Fruit fly (Drosophila melanogaster): ENCODE results near the gene lic.

Gene lic

DNA sequence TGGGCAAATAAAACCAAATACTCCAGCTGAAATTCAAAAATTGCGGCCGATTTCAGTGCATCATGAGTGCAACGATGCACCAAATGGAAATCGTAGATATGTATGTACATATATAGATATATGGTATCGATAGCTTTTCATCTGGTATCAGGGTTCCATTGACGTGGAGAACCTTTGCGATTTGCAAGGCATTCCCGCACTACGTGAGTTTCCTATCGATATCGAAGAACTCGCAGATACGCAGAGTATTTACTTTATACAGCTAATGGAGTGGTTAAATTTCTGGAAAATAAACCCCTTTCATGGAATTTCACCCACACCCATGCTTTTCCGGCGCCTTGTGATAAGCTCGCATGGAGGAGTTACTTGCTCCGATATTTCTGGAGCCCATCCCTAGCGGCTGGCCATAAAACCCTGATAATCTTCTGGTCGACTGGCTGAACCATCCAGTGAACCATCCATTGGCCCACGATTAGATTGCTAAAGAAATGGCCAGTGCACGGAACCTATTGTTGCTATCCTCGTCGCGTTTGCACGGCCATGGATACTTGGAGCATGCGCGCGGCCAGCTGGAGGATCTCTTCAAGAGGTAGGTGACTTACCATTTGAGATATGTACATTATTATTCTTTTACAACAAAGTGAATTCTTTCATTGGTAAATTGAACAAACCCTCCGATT is 3.3 kb downstream of the lic start, which contains the start of gene CG2200 (continued):
- TF ChIP-seq CG11093 (GFP tag; IDR thresholded peaks at IDR 0.05) (no peak), ranshi (GFP tag; IDR thresholded peaks at IDR 0.05) (no peak), CG12299 (tag; optimal IDR thresholded peaks at IDR 0.05) (no peak), emc (GFP tag; optimal IDR thresholded peaks at IDR 0.05) (no peak), CG4707 (GFP tag; optimal IDR thresholded peaks at IDR 0.05) (no peak), Hsf (GFP tag; optimal IDR thresholded peaks at IDR 0.05) (peak; percentile 13), CG6813 (GFP tag; optimal IDR thresholded peaks at IDR 0.05) (no peak), Usf (GFP tag; optimal IDR thresholded peaks at IDR 0.05) (no peak), CG6765 (GFP tag; optimal IDR thresholded peaks at IDR 0.05) (no peak), CG3995 (GFP tag; optimal IDR thresholded peaks at IDR 0.05) (peak; percentile 59), MTF-1 (GFP tag; optimal IDR thresholded peaks at IDR 0.05; ENCODE audit: borderline replicate concordance) (no peak), CG17385 (GFP tag; optimal IDR thresholded peaks at IDR 0.05) (peak; percentile 19), CG13296 (GFP tag; optimal IDR thresholded peaks at IDR 0.05) (no peak), E2f1 (GFP tag; IDR thresholded peaks at IDR 0.05) (0 out of 2 replicates have a peak, but pooled peaks have one; percentile 10), chinmo (GFP tag; IDR thresholded peaks at IDR 0.05; ENCODE audit: partially characterized antibody) (peak; percentile 54; the same call in 2 of the 4 replicates), CG10979 (tag; optimal IDR thresholded peaks at IDR 0.05) (peak; percentile 13), jing (GFP tag; optimal IDR thresholded peaks at IDR 0.05) (no peak), HLH54F (GFP tag; optimal IDR thresholded peaks at IDR 0.05) (peak; percentile 28), CG11456 (GFP tag; IDR thresholded peaks at IDR 0.05) (0 out of 3 replicates have a peak, but pooled peaks have one; percentile 30), tio (GFP tag; optimal IDR thresholded peaks at IDR 0.05) (no peak), bsh (GFP tag; optimal IDR thresholded peaks at IDR 0.05) (peak in 1 of 2 experiments; percentile 19), CG7987 (GFP tag; optimal IDR thresholded peaks at IDR 0.05) (no peak), sob (GFP tag; IDR thresholded peaks at IDR 0.05) (0 out of 2 replicates have a peak, but pooled peaks have one; percentile 35), CG8388 (GFP tag; optimal IDR thresholded peaks at IDR 0.05) (peak; percentile 2), slbo (GFP tag; IDR thresholded peaks at IDR 0.05) (peak; percentile 66), Deaf1 (tag; optimal IDR thresholded peaks at IDR 0.05) (no peak), CG6175 (GFP tag; IDR thresholded peaks at IDR 0.05) (no peak), CG1792 (GFP tag; optimal IDR thresholded peaks at IDR 0.05) (no peak), fru (optimal IDR thresholded peaks at IDR 0.05) (no peak), bowl (GFP tag; IDR thresholded peaks at IDR 0.05) (no peak), D (optimal IDR thresholded peaks at IDR 0.05) (no peak), D (GFP tag; optimal IDR thresholded peaks at IDR 0.05) (no peak), CG42726 (GFP tag; IDR thresholded peaks at IDR 0.05; ENCODE audit: partially characterized antibody) (peak; percentile 38; the same call in 1 of the 2 replicates), TFAM (GFP tag; optimal IDR thresholded peaks at IDR 0.05) (no peak), Poxn (GFP tag; IDR thresholded peaks at IDR 0.05) (no peak), da (GFP tag; optimal IDR thresholded peaks at IDR 0.05) (no peak), pfk (GFP tag; optimal IDR thresholded peaks at IDR 0.05) (no peak), lilli (GFP tag; optimal IDR thresholded peaks at IDR 0.05) (peak; percentile 68), CG13775 (GFP tag; optimal IDR thresholded peaks at IDR 0.05) (peak; percentile 23), nmo (GFP tag; optimal IDR thresholded peaks at IDR 0.05) (peak; percentile 42), Sox100B (GFP tag; optimal IDR thresholded peaks at IDR 0.05) (peak; percentile 0), nerfin-2 (GFP tag; IDR thresholded peaks at IDR 0.05; ENCODE audit: partially characterized antibody) (peak; percentile 76), GATAe (GFP tag; conservative IDR thresholded peaks at IDR 0.05) (peak; percentile 45), fd3F (GFP tag; optimal IDR thresholded peaks at IDR 0.05) (no peak), ham (GFP tag; IDR thresholded peaks at IDR 0.05) (no peak), CG8281 (tag; optimal IDR thresholded peaks at IDR 0.05) (no peak), Atf6 (GFP tag; IDR thresholded peaks at IDR 0.05) (0 out of 2 replicates have a peak, but pooled peaks have one; percentile 30), CG2116 (GFP tag; optimal IDR thresholded peaks at IDR 0.05) (peak; percentile 97), ab (GFP tag; optimal IDR thresholded peaks at IDR 0.05) (no peak), NC2β (GFP tag; optimal IDR thresholded peaks at IDR 0.05) (no peak)

Measured in whole organism, embryonic.